Worm (Caenorhabditis elegans) whole organism, young adult: ENCODE data around the gene wdr-46.
A peak's percentile ranks its signal among the peaks of the same experiment; 100 is the strongest.

Source experiments
- C06A6.2 ChIP-seq: fragments of 200-800 bp; sonication (Bioruptor generic); conservative IDR thresholded peaks from 2 replicates; pipeline ENCODE4 v1.3.6; 2022; ENCODE audit warnings: missing genetic modification characterization, missing compliant biosample characterization
- D2030.7 ChIP-seq: fragments of 200-800 bp; sonication (Bioruptor generic); IDR thresholded peaks from 2 replicates; pipeline ENCODE4 v1.3.6; 2022; ENCODE audit warnings: missing genetic modification reagents, missing genetic modification characterization, missing compliant biosample characterization
- F33H1.4 ChIP-seq: fragments of 200-800 bp; sonication (Bioruptor generic); IDR thresholded peaks from 2 replicates; pipeline ENCODE4 v1.3.6; 2022; ENCODE audit warnings: missing genetic modification reagents, missing genetic modification characterization, missing compliant biosample characterization
- F52B5.7 ChIP-seq: sonication (generic microtip); optimal IDR thresholded peaks from 2 replicates; lab custom pipeline; 2016; ENCODE audit warnings: mild to moderate bottlenecking, missing genetic modification characterization, missing compliant biosample characterization
- T26A5.8 ChIP-seq: sonication (generic microtip); optimal IDR thresholded peaks from 2 replicates; lab custom pipeline; 2016; ENCODE audit warnings: missing genetic modification characterization, missing compliant biosample characterization
- Y67H2A.10 ChIP-seq: fragments of 200-800 bp; sonication (Bioruptor generic); conservative IDR thresholded peaks from 2 replicates; pipeline ENCODE4 v1.3.6; 2022; ENCODE audit warnings: missing genetic modification reagents, missing genetic modification characterization, missing compliant biosample characterization
- akir-1 ChIP-seq: fragments of 200-800 bp; sonication (Bioruptor generic); optimal IDR thresholded peaks from 2 replicates; lab custom pipeline; 2018; ENCODE audit warnings: mild to moderate bottlenecking, missing genetic modification characterization, moderate library complexity, missing compliant biosample characterization
- attf-3 ChIP-seq: fragments of 200-800 bp; sonication (Bioruptor generic); conservative IDR thresholded peaks from 2 replicates; pipeline ENCODE4 v1.3.6; 2022; ENCODE audit warnings: missing genetic modification reagents, missing genetic modification characterization, missing compliant biosample characterization
- attf-5 ChIP-seq: fragments of 200-800 bp; sonication (Bioruptor generic); optimal IDR thresholded peaks from 2 replicates; lab custom pipeline; 2018; ENCODE audit warnings: mild to moderate bottlenecking, missing genetic modification characterization, missing compliant biosample characterization
- bed-1 ChIP-seq: fragments of 200-800 bp; sonication (Bioruptor generic); IDR thresholded peaks from 2 replicates; pipeline ENCODE4 v1.3.6; 2022; ENCODE audit warnings: missing genetic modification reagents, missing genetic modification characterization, missing compliant biosample characterization
- bed-2 ChIP-seq: fragments of 200-800 bp; sonication (Bioruptor generic); IDR thresholded peaks from 2 replicates; pipeline ENCODE4 v1.3.6; 2022; ENCODE audit warnings: missing genetic modification reagents, missing genetic modification characterization, missing compliant biosample characterization
- ccch-3 ChIP-seq: fragments of 200-800 bp; sonication (Bioruptor generic); optimal IDR thresholded peaks from 2 replicates; lab custom pipeline; 2018; ENCODE audit warnings: mild to moderate bottlenecking, missing genetic modification characterization, missing compliant biosample characterization
- cebp-1 ChIP-seq, 2 experiments: fragments of 200-800 bp in 1 of 2; sonication (Bioruptor generic) in 1 of 2; sonication (generic microtip) in 1 of 2; IDR thresholded peaks in 1 of 2; optimal IDR thresholded peaks in 1 of 2; 2 replicates each; pipeline versions ENCODE4 v1.3.6 to Lab custom; 2017 to 2022; ENCODE audit warnings: missing compliant biosample characterization in 2 of 2, missing genetic modification characterization in 2 of 2, mild to moderate bottlenecking in 1 of 2, missing genetic modification reagents in 1 of 2, moderate library complexity in 1 of 2
- cebp-2 ChIP-seq: fragments of 200-800 bp; sonication (Bioruptor generic); IDR thresholded peaks from 2 replicates; pipeline ENCODE4 v1.3.6; 2022; ENCODE audit warnings: missing genetic modification characterization, missing compliant biosample characterization
- ceh-100 ChIP-seq: fragments of 200-800 bp; sonication (Bioruptor generic); IDR thresholded peaks from 2 replicates; pipeline ENCODE4 v1.3.6; 2022; ENCODE audit warnings: missing genetic modification reagents, missing genetic modification characterization, missing compliant biosample characterization
- die-1 ChIP-seq: sonication (generic microtip); optimal IDR thresholded peaks from 2 replicates; lab custom pipeline; 2016; ENCODE audit warnings: missing genotype, mild to moderate bottlenecking, missing genetic modification characterization, missing compliant biosample characterization
- efl-1 ChIP-seq: fragments of 150-350 bp; optimal IDR thresholded peaks from 2 replicates; lab custom pipeline; 2014; ENCODE audit warnings: missing biosample characterization, missing genetic modification reagents, missing genetic modification characterization
- hmg-1.2 ChIP-seq: fragments of 200-800 bp; sonication (Bioruptor generic); IDR thresholded peaks from 2 replicates; pipeline ENCODE4 v1.3.6; 2022; ENCODE audit warnings: missing genetic modification reagents, missing genetic modification characterization, missing compliant biosample characterization
- lag-1 ChIP-seq: fragments of 200-800 bp; sonication (Bioruptor generic); IDR thresholded peaks from 2 replicates; pipeline ENCODE4 v1.3.6; 2022; ENCODE audit warnings: missing genetic modification reagents, missing genetic modification characterization, missing compliant biosample characterization
- lir-1 ChIP-seq: fragments of 200-800 bp; sonication (Bioruptor generic); conservative IDR thresholded peaks from 2 replicates; pipeline ENCODE4 v1.3.6; 2022; ENCODE audit warnings: missing genetic modification reagents, missing genetic modification characterization, missing compliant biosample characterization
- lsl-1 ChIP-seq: fragments of 200-800 bp; sonication (Bioruptor generic); optimal IDR thresholded peaks from 2 replicates; lab custom pipeline; 2018; ENCODE audit warnings: mild to moderate bottlenecking, missing genetic modification characterization, moderate library complexity, missing compliant biosample characterization
- madf-8 ChIP-seq: fragments of 200-800 bp; sonication (Bioruptor generic); conservative IDR thresholded peaks from 2 replicates; pipeline ENCODE4 v1.3.6; 2022; ENCODE audit warnings: missing genetic modification reagents, missing genetic modification characterization, missing compliant biosample characterization
- nfyb-1 ChIP-seq: fragments of 200-800 bp; sonication (Bioruptor generic); IDR thresholded peaks from 2 replicates; pipeline ENCODE4 v1.3.6; 2022; ENCODE audit warnings: missing genetic modification reagents, missing genetic modification characterization, missing compliant biosample characterization
- nhr-179 ChIP-seq: sonication (generic microtip); optimal IDR thresholded peaks from 2 replicates; lab custom pipeline; 2016; ENCODE audit warnings: mild to moderate bottlenecking, missing genetic modification characterization, missing compliant biosample characterization
- nhr-80 ChIP-seq: sonication (generic microtip); optimal IDR thresholded peaks from 2 replicates; lab custom pipeline; 2016; ENCODE audit warnings: missing genetic modification characterization, missing compliant biosample characterization
- rpc-1 ChIP-seq, 2 experiments: fragments of 150-350 bp in 1 of 2; sonication (generic microtip) in 1 of 2; optimal IDR thresholded peaks; 2 replicates each; lab custom pipeline; 2014 to 2018; ENCODE audit warnings: missing biosample characterization in 1 of 2, missing genetic modification characterization in 1 of 2, missing genetic modification reagents in 1 of 2, missing genotype in 1 of 2
- snpc-1.3 ChIP-seq: sonication (generic microtip); optimal IDR thresholded peaks from 2 replicates; lab custom pipeline; 2017; ENCODE audit warnings: missing genetic modification characterization, mild to moderate bottlenecking, missing compliant biosample characterization, antibody characterized with exemption, moderate library complexity, missing genotype, missing genetic modification reagents; ENCODE audit not compliant: insufficient read depth
- xnd-1 ChIP-seq: sonication (generic microtip); optimal IDR thresholded peaks from 2 replicates; lab custom pipeline; 2016; ENCODE audit warnings: missing genotype, missing genetic modification reagents, missing genetic modification characterization, missing compliant biosample characterization
- zfh-2 ChIP-seq: fragments of 200-800 bp; sonication (Bioruptor generic); conservative IDR thresholded peaks from 2 replicates; pipeline ENCODE4 v1.3.6; 2022; ENCODE audit warnings: missing genetic modification reagents, missing genetic modification characterization, missing compliant biosample characterization
- ztf-22 ChIP-seq: fragments of 200-800 bp; sonication (Bioruptor generic); optimal IDR thresholded peaks from 2 replicates; lab custom pipeline; 2018; ENCODE audit warnings: mild to moderate bottlenecking, missing genetic modification characterization, moderate library complexity, missing compliant biosample characterization
- ztf-3 ChIP-seq: fragments of 200-800 bp; sonication (Bioruptor generic); optimal IDR thresholded peaks from 2 replicates; lab custom pipeline; 2018; ENCODE audit warnings: mild to moderate bottlenecking, missing genetic modification characterization, missing compliant biosample characterization

The wdr-46 gene

DNA sequence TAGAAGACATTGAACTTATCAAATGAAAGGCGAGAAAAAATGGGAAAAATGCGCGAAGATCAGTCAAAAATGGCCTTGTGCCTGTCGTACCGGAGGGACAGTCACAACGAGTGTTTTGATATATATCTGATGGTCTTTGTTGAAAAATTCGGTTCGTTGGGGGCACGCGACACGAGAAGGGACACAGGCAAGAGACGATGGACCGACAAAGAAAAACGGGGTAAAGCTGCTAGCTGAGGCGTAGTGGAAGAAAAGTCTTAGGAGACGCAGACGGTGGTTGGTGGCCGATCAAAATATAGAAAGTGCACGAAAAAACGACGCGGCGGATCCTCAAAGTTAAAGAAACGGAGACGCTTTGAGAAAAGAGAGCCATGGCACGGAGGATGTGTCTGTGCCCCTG lies 36.8 kb upstream of the wdr-46 start:
- TF ChIP-seq nhr-80 (tag; lab: Kevin White, UChicago) (peak; percentile 25), Y67H2A.10 (GFP tag; lab: Robert Waterston, UW) (no peak), zfh-2 (GFP tag; lab: Robert Waterston, UW) (peak; percentile 74), hmg-1.2 (GFP tag; lab: Robert Waterston, UW) (peak; percentile 18; the same call in 1 of the 2 replicates), cebp-1 (GFP tag; IDR thresholded peaks at IDR 0.05; lab: Robert Waterston, UW) (no peak), cebp-1 (tag; optimal IDR thresholded peaks at IDR 0.05; lab: Kevin White, UChicago) (peak; percentile 41), attf-5 (GFP tag; lab: Kevin White, UChicago) (peak; percentile 10), D2030.7 (0 out of 2 replicates have a peak, but pooled peaks have one; percentile 22), lir-1 (GFP tag; lab: Robert Waterston, UW) (no peak), nfyb-1 (0 out of 2 replicates have a peak, but pooled peaks have one; percentile 29), rpc-1 (optimal IDR thresholded peaks at IDR 0.05; lab: Kevin White, UChicago) (no peak), rpc-1 (tag; optimal IDR thresholded peaks at IDR 0.05; lab: Kevin White, UChicago) (no peak), ztf-3 (GFP tag; lab: Kevin White, UChicago) (no peak), cebp-2 (peak; percentile 80; the same call in 1 of the 2 replicates), nhr-179 (no peak), T26A5.8 (tag; lab: Kevin White, UChicago) (no peak), attf-3 (GFP tag; lab: Robert Waterston, UW) (no peak)
- TF ChIP-seq, all 124 proteins: peak for 8

DNA sequence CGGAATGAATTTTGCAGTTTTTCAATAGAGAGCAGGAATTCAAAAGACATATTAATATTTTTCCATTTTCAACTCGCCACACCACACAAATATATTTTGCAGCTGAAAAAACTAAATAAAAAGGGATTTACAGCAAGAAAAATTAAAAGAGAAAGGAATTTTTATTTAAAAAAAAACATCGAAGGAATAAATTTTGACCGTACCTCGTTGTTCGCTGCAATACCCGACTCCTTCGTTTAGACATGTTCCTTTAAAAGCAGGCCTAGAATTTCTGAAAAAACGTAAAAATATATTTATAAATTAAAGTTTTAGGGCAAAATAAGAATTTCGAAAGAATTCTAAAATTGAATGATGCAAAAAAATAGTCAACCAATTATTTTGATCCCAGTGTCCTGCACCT lies 36.3 kb upstream of the wdr-46 start, which contains the start of gene F19B6.1:
Gene F19B6.1, minus strand, starts transcription at position 278 of the 400 bp plus-strand sequence.
- TF ChIP-seq lsl-1 (GFP tag; lab: Kevin White, UChicago), result peak; percentile 52
- no peak for TF ChIP-seq ztf-22 (GFP tag; lab: Kevin White, UChicago)
- peak; percentile 25 for TF ChIP-seq xnd-1
- TF ChIP-seq F33H1.4 (GFP tag; lab: Robert Waterston, UW), result peak; percentile 62
- TF ChIP-seq madf-8 (GFP tag; lab: Robert Waterston, UW), result 0 out of 2 replicates have a peak, but pooled peaks have one; percentile 14
- no peak for TF ChIP-seq snpc-1.3 (tag; lab: Kevin White, UChicago)
- no peak for TF ChIP-seq akir-1 (GFP tag; lab: Kevin White, UChicago)
- TF ChIP-seq, all 124 proteins: peak for 4

DNA sequence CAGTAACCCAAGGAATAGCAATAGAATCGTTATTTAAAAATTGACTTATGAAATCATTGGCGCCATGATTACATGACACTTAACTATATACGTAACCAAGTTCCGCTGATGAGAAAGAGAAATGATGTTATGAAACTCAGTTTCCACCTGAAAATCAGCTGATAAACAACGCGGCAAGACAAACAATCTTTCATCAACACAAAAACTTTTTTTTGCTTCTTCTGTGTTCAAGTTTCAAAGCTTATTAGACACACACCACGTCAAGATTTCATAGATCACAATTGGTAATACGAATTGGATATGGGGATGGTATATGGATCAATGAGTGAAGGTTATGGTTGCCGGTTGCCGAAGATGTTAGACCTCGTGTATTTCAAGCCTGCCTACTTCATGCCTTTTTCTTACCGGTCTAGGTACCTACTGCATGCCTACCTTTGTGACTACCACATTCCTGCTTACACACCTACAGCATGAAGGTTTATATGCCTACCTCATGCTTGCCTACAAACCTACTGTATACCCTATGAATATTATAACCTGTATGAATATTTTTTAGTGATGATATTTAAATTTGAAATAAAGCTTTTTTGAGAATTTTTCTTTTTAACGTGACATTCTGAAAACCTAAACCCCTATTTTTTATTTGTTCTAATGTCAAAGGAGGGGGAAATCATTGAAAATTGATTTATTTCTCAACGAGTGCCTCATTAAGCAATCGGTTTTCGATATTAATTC lies 35.0 kb upstream of the wdr-46 start, which contains the start of the genes F19B6.10 and wht-5:
Gene F19B6.10, plus strand, starts transcription at position 301 of the 735 bp plus-strand sequence.
Gene wht-5, plus strand, starts transcription at position 685 of the 735 bp plus-strand sequence.
- TF ChIP-seq bed-1, result no peak
- TF ChIP-seq C06A6.2 (GFP tag; lab: Robert Waterston, UW), result no peak
- no peak for TF ChIP-seq bed-2

DNA sequence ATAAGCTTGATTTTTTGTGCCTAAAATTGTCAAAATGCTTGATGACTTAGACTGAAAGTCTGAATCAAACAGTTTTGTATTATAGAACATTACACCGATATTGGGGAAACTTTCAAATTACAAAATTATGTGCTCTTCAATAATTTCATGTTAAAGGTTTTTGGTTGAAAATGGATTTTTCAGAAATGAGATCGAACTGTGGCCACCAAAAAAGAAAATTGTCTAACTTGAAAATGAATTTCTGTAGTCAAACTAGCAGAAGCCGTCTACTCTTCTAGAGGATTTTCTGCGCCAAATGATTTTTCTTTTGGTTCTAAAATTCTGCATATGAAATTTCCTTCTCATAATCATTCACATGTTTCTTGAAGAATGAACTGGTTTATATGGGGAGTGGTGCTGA lies 31.2 kb upstream of the wdr-46 start:
- no peak for TF ChIP-seq ccch-3 (GFP tag; lab: Kevin White, UChicago)
- TF ChIP-seq bed-2, result no peak
- no peak for TF ChIP-seq D2030.7
- no peak for TF ChIP-seq lag-1 (GFP tag; lab: Robert Waterston, UW)
- no peak for TF ChIP-seq F52B5.7 (tag; lab: Kevin White, UChicago)
- no peak for TF ChIP-seq die-1
- no peak for TF ChIP-seq xnd-1
- TF ChIP-seq ceh-100 (GFP tag; lab: Robert Waterston, UW), result no peak
- no peak for TF ChIP-seq snpc-1.3 (tag; lab: Kevin White, UChicago)
- no peak for TF ChIP-seq ztf-3 (GFP tag; lab: Kevin White, UChicago)
- TF ChIP-seq efl-1 (GFP tag; lab: Kevin White, UChicago), result no peak
